Fruit fly (Drosophila melanogaster) whole organism, embryonic: ENCODE data around the gene Cda5.

Experiments
- Awh ChIP-seq: fragments of 200-800 bp; sonication (Bioruptor generic); IDR thresholded peaks from 2 replicates; pipeline ENCODE4, ENCODE4 v1.3.6; 2022; ENCODE audit warnings: missing biosample characterization, missing genetic modification characterization
- CG1233 ChIP-seq: fragments of 200-800 bp; sonication (Bioruptor generic); optimal IDR thresholded peaks from 4 replicates; lab custom pipeline; 2018; ENCODE audit warnings: missing biosample characterization, mild to moderate bottlenecking, missing genetic modification characterization
- CG12942 ChIP-seq: fragments of 200-800 bp; sonication (Bioruptor generic); optimal IDR thresholded peaks from 3 replicates; lab custom pipeline; 2016; ENCODE audit warnings: missing biosample characterization, missing genetic modification characterization
- CG14014 ChIP-seq: fragments of 200-800 bp; sonication (Bioruptor generic); IDR thresholded peaks from 2 replicates; pipeline ENCODE4 v1.3.6; 2022; ENCODE audit warnings: missing biosample characterization, missing genetic modification characterization
- CG8388 ChIP-seq: fragments of 200-800 bp; sonication (Bioruptor generic); optimal IDR thresholded peaks from 2 replicates; lab custom pipeline; 2019; ENCODE audit warnings: missing biosample characterization, mild to moderate bottlenecking, missing genetic modification characterization, moderate library complexity
- HLH54F ChIP-seq: fragments of 200-800 bp; sonication (Bioruptor generic); optimal IDR thresholded peaks from 3 replicates; lab custom pipeline; 2016; ENCODE audit warnings: missing biosample characterization, missing genetic modification characterization
- az2 ChIP-seq: fragments of 200-800 bp; sonication (Bioruptor generic); optimal IDR thresholded peaks from 3 replicates; lab custom pipeline; 2016; ENCODE audit warnings: missing biosample characterization, missing genetic modification characterization

DNA sequence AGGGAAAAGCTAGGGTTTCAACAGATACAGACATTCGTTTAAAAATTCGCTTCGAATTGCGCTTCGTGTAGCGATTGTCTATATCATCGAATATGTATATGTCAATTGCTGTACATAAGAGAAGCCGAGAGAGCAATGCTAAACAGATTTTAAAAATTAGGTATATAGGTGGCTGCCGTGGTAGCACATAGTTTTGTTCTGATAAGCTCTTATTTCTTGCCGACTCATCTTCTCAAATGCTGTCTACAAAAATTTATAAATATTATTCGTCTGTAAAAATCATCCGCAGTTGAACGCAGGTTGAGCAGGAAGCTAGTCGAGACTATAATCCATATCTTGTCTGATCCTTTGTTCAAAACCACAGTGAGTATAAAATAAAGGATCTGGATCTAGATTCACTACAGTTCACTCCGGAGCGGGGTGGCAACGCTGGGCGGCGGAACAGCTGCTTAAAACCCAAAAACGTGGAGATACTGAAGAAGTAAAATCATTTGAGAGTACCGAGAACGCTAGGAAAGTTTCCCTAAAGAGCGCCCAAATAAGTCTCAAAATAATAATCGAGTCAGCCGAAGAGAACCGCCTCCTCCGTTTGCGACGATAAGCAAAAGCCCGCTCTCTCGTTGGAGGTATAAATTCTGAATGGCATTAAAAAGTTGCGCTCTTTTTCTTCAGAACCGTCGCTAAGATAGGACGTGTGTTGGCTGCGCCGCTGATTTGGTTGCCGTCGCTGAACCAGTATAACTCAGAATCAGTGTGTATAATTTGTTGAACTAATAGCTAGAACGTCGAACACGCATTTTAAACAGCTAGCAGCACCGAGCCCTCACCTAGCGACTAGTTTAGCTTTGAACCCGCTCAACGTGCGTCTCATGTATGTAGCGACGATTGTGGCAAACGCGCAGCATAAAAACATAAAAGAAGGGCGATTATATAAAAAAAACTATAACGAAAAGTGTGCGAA lies 42.6 kb upstream of the Cda5 start:
- TF ChIP-seq Awh (GFP tag; lab: Robert Waterston, UW) = no peak
- TF ChIP-seq HLH54F (GFP tag; lab: Kevin White, UChicago) = no peak
- no peak for TF ChIP-seq CG12942 (GFP tag; lab: Kevin White, UChicago)
- no peak for TF ChIP-seq CG8388 (GFP tag; lab: Kevin White, UChicago)
- no peak for TF ChIP-seq CG1233 (GFP tag; lab: Kevin White, UChicago)
- TF ChIP-seq CG14014 (GFP tag; lab: Robert Waterston, UW) = no peak; the same call in 1 of the 2 replicates
- TF ChIP-seq az2 (GFP tag; lab: Kevin White, UChicago) = no peak
